Fruit fly (Drosophila melanogaster): ENCODE data around the gene CG11537.

The CG11537 gene

dm6 chr3L:3106908-3107821 lies 36.1 kb downstream of the CG11537 start, which contains the start of gene Cht7 (continued):
- TF ChIP-seq MTF-1 (GFP tag; optimal IDR thresholded peaks at IDR 0.05; ENCODE audit: borderline replicate concordance) (peak; percentile 54), odd (GFP tag; optimal IDR thresholded peaks at IDR 0.05) (peak; percentile 83), CG9876 (GFP tag; optimal IDR thresholded peaks at IDR 0.05) (peak; percentile 40), jumu (GFP tag; optimal IDR thresholded peaks at IDR 0.05) (peak; percentile 57), pita (GFP tag; optimal IDR thresholded peaks at IDR 0.05) (no peak), Chrac-16 (GFP tag; optimal IDR thresholded peaks at IDR 0.05) (peak; percentile 83), CG12942 (GFP tag; optimal IDR thresholded peaks at IDR 0.05) (peak; percentile 68), Jarid2 (GFP tag; optimal IDR thresholded peaks at IDR 0.05) (peak; percentile 64), CG15601 (tag; optimal IDR thresholded peaks at IDR 0.05) (peak; percentile 99), CG10321 (GFP tag; IDR thresholded peaks at IDR 0.05) (0 out of 2 replicates have a peak, but pooled peaks have one; percentile 29), CG17912 (GFP tag; optimal IDR thresholded peaks at IDR 0.05) (peak; percentile 7), CG31388 (GFP tag; optimal IDR thresholded peaks at IDR 0.05) (peak; percentile 50), tin (GFP tag; optimal IDR thresholded peaks at IDR 0.05) (peak; percentile 75), CG2116 (GFP tag; optimal IDR thresholded peaks at IDR 0.05) (peak; percentile 46), inv (GFP tag; IDR thresholded peaks at IDR 0.05; ENCODE audit: partially characterized antibody) (no peak), fd96Cb (tag; optimal IDR thresholded peaks at IDR 0.05) (peak; percentile 84), CG4404 (GFP tag; IDR thresholded peaks at IDR 0.05) (peak; percentile 58), Atf3 (GFP tag; optimal IDR thresholded peaks at IDR 0.05) (peak; percentile 62), CG18262 (tag; optimal IDR thresholded peaks at IDR 0.05) (peak; percentile 89), CG17612 (GFP tag; IDR thresholded peaks at IDR 0.05) (peak; percentile 64), hth (optimal IDR thresholded peaks at IDR 0.05) (no peak), fd3F (GFP tag; optimal IDR thresholded peaks at IDR 0.05) (peak; percentile 78), CG8765 (GFP tag; IDR thresholded peaks at IDR 0.05) (no peak; the same call in 1 of the 2 replicates), crol (GFP tag; IDR thresholded peaks at IDR 0.05) (no peak), Dbx (GFP tag; IDR thresholded peaks at IDR 0.05) (peak; percentile 83), CG4360 (GFP tag; IDR thresholded peaks at IDR 0.05) (0 out of 2 replicates have a peak, but pooled peaks have one; percentile 15), CG14667 (GFP tag; IDR thresholded peaks at IDR 0.05) (peak; percentile 73), CG9727 (GFP tag; optimal IDR thresholded peaks at IDR 0.05) (peak; percentile 87), unc-4 (GFP tag; IDR thresholded peaks at IDR 0.05; ENCODE audit: partially characterized antibody) (no peak), hbn (GFP tag; IDR thresholded peaks at IDR 0.05; ENCODE audit: partially characterized antibody) (no peak), CG2875 (GFP tag; optimal IDR thresholded peaks at IDR 0.05) (peak; percentile 75), vfl (GFP tag; optimal IDR thresholded peaks at IDR 0.05) (peak; percentile 42), jigr1 (GFP tag; IDR thresholded peaks at IDR 0.05) (peak; percentile 77; the same call in 2 of the 3 replicates), CG12744 (GFP tag; optimal IDR thresholded peaks at IDR 0.05) (peak; percentile 70), so (GFP tag; IDR thresholded peaks at IDR 0.05) (peak; percentile 89), prd (optimal IDR thresholded peaks at IDR 0.05) (no peak), prd (GFP tag; IDR thresholded peaks at IDR 0.05) (peak; percentile 85), CG10147 (GFP tag; optimal IDR thresholded peaks at IDR 0.05) (peak; percentile 82), CG30020 (tag; optimal IDR thresholded peaks at IDR 0.05) (peak; percentile 55), eyg (GFP tag; optimal IDR thresholded peaks at IDR 0.05) (peak; percentile 4), da (GFP tag; optimal IDR thresholded peaks at IDR 0.05) (no peak), sisA (GFP tag; IDR thresholded peaks at IDR 0.05) (peak; percentile 77), CG2202 (tag; optimal IDR thresholded peaks at IDR 0.05) (peak; percentile 80), tio (GFP tag; optimal IDR thresholded peaks at IDR 0.05) (peak; percentile 76), bbx (GFP tag; IDR thresholded peaks at IDR 0.05; ENCODE audit: partially characterized antibody) (no peak), CG32532 (GFP tag; IDR thresholded peaks at IDR 0.05) (peak; percentile 88), CG32772 (GFP tag; IDR thresholded peaks at IDR 0.05) (peak; percentile 72), CG31441 (GFP tag; IDR thresholded peaks at IDR 0.05) (peak; percentile 89), Atf6 (GFP tag; IDR thresholded peaks at IDR 0.05) (peak; percentile 86)

Data from whole organism, embryonic.